Fruit fly (Drosophila melanogaster) whole organism, embryonic: ENCODE measurements around the gene AstA-R1.

Experiments used
- Adf1 ChIP-seq: fragments of 200-800 bp; sonication (Bioruptor generic); IDR thresholded peaks from 2 replicates; pipeline ENCODE4 v1.3.6; 2022; ENCODE audit warnings: missing biosample characterization, missing genetic modification characterization
- Atf-2 ChIP-seq: fragments of 200-800 bp; sonication (Bioruptor generic); optimal IDR thresholded peaks from 2 replicates; lab custom pipeline; 2016; ENCODE audit warnings: missing biosample characterization, missing genetic modification characterization
- BEAF-32 ChIP-seq: fragments of 200-800 bp; sonication (Bioruptor generic); optimal IDR thresholded peaks from 3 replicates; lab custom pipeline; 2017; ENCODE audit warnings: missing biosample characterization, missing genetic modification characterization, mild to moderate bottlenecking, moderate library complexity, missing genetic modification reagents
- CG11696 ChIP-seq: fragments of 200-800 bp; sonication (Bioruptor generic); IDR thresholded peaks from 2 replicates; pipeline ENCODE4 v1.3.6; 2022; ENCODE audit warnings: missing biosample characterization, missing genetic modification characterization
- CG14014 ChIP-seq: fragments of 200-800 bp; sonication (Bioruptor generic); IDR thresholded peaks from 2 replicates; pipeline ENCODE4 v1.3.6; 2022; ENCODE audit warnings: missing biosample characterization, missing genetic modification characterization
- CG15696 ChIP-seq: fragments of 200-800 bp; sonication (Bioruptor generic); optimal IDR thresholded peaks from 2 replicates; lab custom pipeline; 2019; ENCODE audit warnings: missing biosample characterization, mild to moderate bottlenecking, missing genetic modification characterization, moderate library complexity
- CG17385 ChIP-seq: fragments of 200-800 bp; sonication (Bioruptor generic); optimal IDR thresholded peaks from 3 replicates; lab custom pipeline; 2018; ENCODE audit warnings: missing biosample characterization, mild to moderate bottlenecking, missing genetic modification characterization
- CG2889 ChIP-seq: fragments of 200-800 bp; sonication (Bioruptor generic); IDR thresholded peaks from 3 replicates; pipeline ENCODE4 v1.3.6; 2022; ENCODE audit warnings: missing biosample characterization, missing genetic modification characterization
- CG32532 ChIP-seq: fragments of 200-800 bp; sonication (Bioruptor generic); IDR thresholded peaks from 2 replicates; pipeline ENCODE4 v1.3.6; 2022; ENCODE audit warnings: missing biosample characterization, missing genetic modification characterization
- CG42726 ChIP-seq: fragments of 200-800 bp; sonication (Bioruptor generic); IDR thresholded peaks from 2 replicates; pipeline ENCODE4 v1.3.6; 2022; ENCODE audit warnings: missing biosample characterization, missing genetic modification characterization; ENCODE audit not compliant: partially characterized antibody
- CG4360 ChIP-seq: fragments of 200-800 bp; sonication (Bioruptor generic); IDR thresholded peaks from 2 replicates; pipeline ENCODE4 v1.3.6; 2022; ENCODE audit warnings: missing biosample characterization, missing genetic modification characterization
- CG6689 ChIP-seq: fragments of 200-800 bp; sonication (Bioruptor generic); IDR thresholded peaks from 2 replicates; pipeline ENCODE4 v1.3.6; 2022; ENCODE audit warnings: missing biosample characterization, missing genetic modification characterization
- CG8359 ChIP-seq: fragments of 200-800 bp; sonication (Bioruptor generic); optimal IDR thresholded peaks from 2 replicates; lab custom pipeline; 2017; ENCODE audit warnings: missing biosample characterization, mild to moderate bottlenecking, missing genetic modification characterization, borderline replicate concordance
- CG8478 ChIP-seq: fragments of >200 bp; optimal IDR thresholded peaks from 2 replicates; lab custom pipeline; 2018
- CoRest ChIP-seq: fragments of 200-800 bp; sonication (Bioruptor generic); optimal IDR thresholded peaks from 3 replicates; lab custom pipeline; 2018; ENCODE audit warnings: missing biosample characterization, mild to moderate bottlenecking, missing genetic modification characterization, moderate library complexity
- Dip3 ChIP-seq: fragments of 200-800 bp; sonication (Bioruptor generic); optimal IDR thresholded peaks from 3 replicates; lab custom pipeline; 2016; ENCODE audit warnings: missing biosample characterization, missing genetic modification characterization
- Fer1 ChIP-seq: fragments of 200-800 bp; sonication (Bioruptor generic); optimal IDR thresholded peaks from 2 replicates; lab custom pipeline; 2017; ENCODE audit warnings: missing biosample characterization, mild to moderate bottlenecking, missing genetic modification characterization
- Hmx ChIP-seq: fragments of 200-800 bp; sonication (Bioruptor generic); optimal IDR thresholded peaks from 2 replicates; lab custom pipeline; 2016; ENCODE audit warnings: missing biosample characterization, missing genetic modification characterization
- Hr78 ChIP-seq, 2 experiments: fragments of 200-800 bp in 1 of 2; fragments of >200 bp in 1 of 2; sonication (Bioruptor generic) in 1 of 2; optimal IDR thresholded peaks; 2 replicates each; lab custom pipeline; 2017 to 2019; ENCODE audit warnings: missing biosample characterization in 2 of 2, missing genetic modification characterization in 2 of 2, mild to moderate bottlenecking in 1 of 2, moderate library complexity in 1 of 2
- MTF-1 ChIP-seq: fragments of 200-800 bp; sonication (Bioruptor generic); optimal IDR thresholded peaks from 2 replicates; lab custom pipeline; 2018; ENCODE audit warnings: missing biosample characterization, mild to moderate bottlenecking, missing genetic modification characterization, borderline replicate concordance
- NK7.1 ChIP-seq: fragments of 200-800 bp; sonication (Bioruptor generic); optimal IDR thresholded peaks from 3 replicates; lab custom pipeline; 2016; ENCODE audit warnings: missing biosample characterization, missing genetic modification characterization
- PHDP ChIP-seq: fragments of 200-800 bp; sonication (Bioruptor generic); optimal IDR thresholded peaks from 3 replicates; lab custom pipeline; 2018; ENCODE audit warnings: missing biosample characterization, mild to moderate bottlenecking, missing genetic modification characterization, moderate library complexity
- Pdp1 ChIP-seq, 2 experiments: fragments of 200-800 bp; sonication (Bioruptor generic); optimal IDR thresholded peaks; 3 replicates each; lab custom pipeline; 2016; ENCODE audit warnings: missing biosample characterization in 2 of 2, missing genetic modification characterization in 2 of 2, mild to moderate bottlenecking in 1 of 2, moderate library complexity in 1 of 2
- Ptx1 ChIP-seq: fragments of 200-800 bp; sonication (Bioruptor generic); IDR thresholded peaks from 2 replicates; pipeline ENCODE4 v1.3.6; 2022; ENCODE audit warnings: missing biosample characterization, missing genetic modification characterization
- TFAM ChIP-seq: fragments of 200-800 bp; sonication (Bioruptor generic); optimal IDR thresholded peaks from 2 replicates; lab custom pipeline; 2017; ENCODE audit warnings: missing biosample characterization, missing genetic modification characterization, inconsistent platforms
- Trl ChIP-seq, 3 experiments: fragments of >200 bp in 2 of 3; fragments of 200-800 bp in 1 of 3; sonication (Bioruptor generic) in 1 of 3; optimal IDR thresholded peaks; 2 replicates in 1 of 3; 3 replicates in 2 of 3; lab custom pipeline; 2016 to 2017; ENCODE audit warnings: missing biosample characterization in 1 of 3, missing genetic modification characterization in 1 of 3
- YL-1 ChIP-seq: fragments of 200-800 bp; sonication (Bioruptor generic); optimal IDR thresholded peaks from 3 replicates; lab custom pipeline; 2017; ENCODE audit warnings: missing biosample characterization, mild to moderate bottlenecking, missing genetic modification characterization
- ara ChIP-seq: fragments of 200-800 bp; sonication (Bioruptor generic); IDR thresholded peaks from 2 replicates; pipeline ENCODE4 v1.3.6; 2022; ENCODE audit warnings: missing biosample characterization, missing genetic modification characterization
- ato ChIP-seq: fragments of 200-800 bp; sonication (Bioruptor generic); IDR thresholded peaks from 2 replicates; pipeline ENCODE4 v1.3.6; 2022; ENCODE audit warnings: missing biosample characterization, missing genetic modification characterization; ENCODE audit not compliant: partially characterized antibody
- bigmax ChIP-seq: fragments of 200-800 bp; sonication (Bioruptor generic); optimal IDR thresholded peaks from 2 replicates; lab custom pipeline; 2018; ENCODE audit warnings: missing biosample characterization, mild to moderate bottlenecking, missing genetic modification characterization
- cas ChIP-seq: fragments of 200-800 bp; sonication (Bioruptor generic); IDR thresholded peaks from 2 replicates; pipeline ENCODE4 v1.3.6; 2022; ENCODE audit warnings: missing biosample characterization, missing genetic modification characterization
- chn ChIP-seq: fragments of 200-800 bp; sonication (Bioruptor generic); optimal IDR thresholded peaks from 2 replicates; lab custom pipeline; 2016; ENCODE audit warnings: missing biosample characterization, missing genetic modification characterization
- ci ChIP-seq: fragments of 200-800 bp; sonication (Bioruptor generic); IDR thresholded peaks from 3 replicates; pipeline ENCODE4 v1.3.6; 2022; ENCODE audit warnings: missing biosample characterization, missing genetic modification characterization
- crc ChIP-seq: fragments of 200-800 bp; sonication (Bioruptor generic); optimal IDR thresholded peaks from 2 replicates; lab custom pipeline; 2016; ENCODE audit warnings: missing biosample characterization, missing genetic modification characterization
- crol ChIP-seq: fragments of 200-800 bp; sonication (Bioruptor generic); IDR thresholded peaks from 2 replicates; pipeline ENCODE4 v1.3.6; 2022; ENCODE audit warnings: missing biosample characterization, missing genetic modification characterization
- exex ChIP-seq: fragments of 200-800 bp; sonication (Bioruptor generic); optimal IDR thresholded peaks from 4 replicates; lab custom pipeline; 2018; ENCODE audit warnings: missing biosample characterization, mild to moderate bottlenecking, missing genetic modification characterization, moderate library complexity
- fd102C ChIP-seq: fragments of 200-800 bp; sonication (Bioruptor generic); optimal IDR thresholded peaks from 2 replicates; lab custom pipeline; 2018; ENCODE audit warnings: missing biosample characterization, mild to moderate bottlenecking, missing genetic modification characterization, moderate library complexity
- ftz-f1 ChIP-seq: fragments of 200-800 bp; sonication (Bioruptor generic); optimal IDR thresholded peaks from 2 replicates; lab custom pipeline; 2016; ENCODE audit warnings: missing biosample characterization, missing genetic modification characterization
- gcm ChIP-seq: fragments of 200-800 bp; sonication (Bioruptor generic); optimal IDR thresholded peaks from 2 replicates; lab custom pipeline; 2019; ENCODE audit warnings: missing biosample characterization, mild to moderate bottlenecking, missing genetic modification characterization, moderate library complexity
- lbe ChIP-seq: fragments of 200-800 bp; sonication (Bioruptor generic); optimal IDR thresholded peaks from 2 replicates; lab custom pipeline; 2016; ENCODE audit warnings: missing biosample characterization, mild to moderate bottlenecking, missing genetic modification characterization
- org-1 ChIP-seq: fragments of 200-800 bp; sonication (Bioruptor generic); optimal IDR thresholded peaks from 2 replicates; lab custom pipeline; 2017; ENCODE audit warnings: missing biosample characterization, missing genetic modification characterization
- pfk ChIP-seq: fragments of 200-800 bp; sonication (Bioruptor generic); optimal IDR thresholded peaks from 2 replicates; lab custom pipeline; 2018; ENCODE audit warnings: missing biosample characterization, mild to moderate bottlenecking, missing genetic modification characterization, moderate library complexity
- pho ChIP-seq: fragments of 200-800 bp; sonication (Bioruptor generic); optimal IDR thresholded peaks from 2 replicates; lab custom pipeline; 2016; ENCODE audit warnings: missing biosample characterization, missing genetic modification characterization
- run ChIP-seq: fragments of 200-800 bp; sonication (Bioruptor generic); optimal IDR thresholded peaks from 3 replicates; lab custom pipeline; 2018; ENCODE audit warnings: missing biosample characterization, mild to moderate bottlenecking, missing genetic modification characterization
- salm ChIP-seq: fragments of 200-800 bp; sonication (Bioruptor generic); optimal IDR thresholded peaks from 2 replicates; lab custom pipeline; 2018; ENCODE audit warnings: missing biosample characterization, mild to moderate bottlenecking, missing genetic modification characterization
- slbo ChIP-seq: fragments of 200-800 bp; sonication (Bioruptor generic); IDR thresholded peaks from 2 replicates; pipeline ENCODE4 v1.3.6; 2022; ENCODE audit warnings: missing biosample characterization, missing genetic modification characterization
- sqz ChIP-seq: fragments of 200-800 bp; sonication (Bioruptor generic); optimal IDR thresholded peaks from 3 replicates; lab custom pipeline; 2018; ENCODE audit warnings: missing biosample characterization, mild to moderate bottlenecking, missing genetic modification characterization
- sug ChIP-seq: fragments of 200-800 bp; optimal IDR thresholded peaks from 2 replicates; lab custom pipeline; 2019; ENCODE audit warnings: missing biosample characterization, mild to moderate bottlenecking, missing genetic modification characterization, moderate library complexity
- toy ChIP-seq: fragments of 200-800 bp; sonication (Bioruptor generic); IDR thresholded peaks from 2 replicates; pipeline ENCODE4 v1.3.6; 2022; ENCODE audit warnings: missing biosample characterization, missing genetic modification characterization
- tup ChIP-seq: fragments of 200-800 bp; sonication (Bioruptor generic); optimal IDR thresholded peaks from 2 replicates; lab custom pipeline; 2016; ENCODE audit warnings: missing biosample characterization, mild to moderate bottlenecking, missing genetic modification characterization, moderate library complexity
- unc-4 ChIP-seq: fragments of 200-800 bp; sonication (Bioruptor generic); IDR thresholded peaks from 2 replicates; pipeline ENCODE4 v1.3.6; 2022; ENCODE audit warnings: missing biosample characterization, missing genetic modification characterization; ENCODE audit not compliant: partially characterized antibody

Gene AstA-R1

DNA sequence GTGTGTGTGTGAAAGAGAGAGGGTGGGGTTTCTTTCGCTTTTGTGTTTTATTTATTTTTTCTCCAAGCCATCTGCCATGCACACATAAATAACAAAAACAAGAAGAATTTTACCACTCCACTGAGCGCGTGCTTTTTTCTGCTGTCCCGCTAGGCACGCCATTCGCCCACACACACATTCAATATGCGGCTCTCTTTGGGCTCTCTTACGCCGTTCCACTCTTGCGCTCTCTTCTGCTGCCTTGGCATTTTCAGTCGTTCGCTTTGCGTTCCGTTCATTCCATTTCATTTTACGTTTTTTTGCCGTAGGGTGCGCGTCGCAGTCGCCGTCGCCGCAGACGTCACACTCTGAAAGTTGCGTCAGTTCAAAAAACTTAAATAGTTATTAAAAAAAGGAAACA lies 114.7 kb downstream of the AstA-R1 start (continued):
- TF ChIP-seq Pdp1 (GFP tag; optimal IDR thresholded peaks at IDR 0.05; lab: Kevin White, UChicago) (peak in 1 of 2 experiments; percentile 81), Atf-2 (GFP tag; lab: Kevin White, UChicago) (no peak), slbo (GFP tag; lab: Robert Waterston, UW) (no peak), chn (GFP tag; lab: Kevin White, UChicago) (no peak), Fer1 (GFP tag; lab: Kevin White, UChicago) (no peak), gcm (GFP tag; lab: Kevin White, UChicago) (no peak), CG8359 (GFP tag; lab: Kevin White, UChicago) (no peak), CG15696 (no peak), CG17385 (peak; percentile 47), Adf1 (GFP tag; lab: Robert Waterston, UW) (peak; percentile 89), toy (no peak), org-1 (GFP tag; lab: Kevin White, UChicago) (no peak), cas (GFP tag; lab: Robert Waterston, UW) (no peak), tup (GFP tag; lab: Kevin White, UChicago) (no peak), bigmax (no peak), pho (GFP tag; lab: Kevin White, UChicago) (no peak), CG32532 (GFP tag; lab: Robert Waterston, UW) (peak; percentile 45; the same call in 1 of the 2 replicates), CG8478 (lab: Kevin White, UChicago) (no peak), CG14014 (GFP tag; lab: Robert Waterston, UW) (no peak), CG11696 (GFP tag; lab: Robert Waterston, UW) (no peak), YL-1 (GFP tag; lab: Kevin White, UChicago) (no peak), CG6689 (GFP tag; lab: Robert Waterston, UW) (no peak), Dip3 (GFP tag; lab: Kevin White, UChicago) (no peak), pfk (GFP tag; lab: Kevin White, UChicago) (peak; percentile 61), crc (no peak), CG4360 (GFP tag; lab: Robert Waterston, UW) (peak; percentile 56), Ptx1 (GFP tag; lab: Robert Waterston, UW) (no peak), Trl (optimal IDR thresholded peaks at IDR 0.05; lab: Kevin White, UChicago) (peak; percentile 94 to 96), Trl (GFP tag; optimal IDR thresholded peaks at IDR 0.05; lab: Kevin White, UChicago) (peak; percentile 12), fd102C (GFP tag; lab: Kevin White, UChicago) (no peak), CoRest (tag; lab: Kevin White, UChicago) (no peak), crol (GFP tag; lab: Robert Waterston, UW) (no peak; the same call in 1 of the 2 replicates), exex (tag; lab: Kevin White, UChicago) (no peak), sug (tag; lab: Kevin White, UChicago) (no peak), TFAM (GFP tag; lab: Kevin White, UChicago) (no peak), salm (tag; lab: Kevin White, UChicago) (peak; percentile 5), Hr78 (GFP tag; optimal IDR thresholded peaks at IDR 0.05; lab: Kevin White, UChicago) (peak in 1 of 2 experiments; percentile 61), ato (GFP tag; lab: Robert Waterston, UW) (no peak), ara (GFP tag; lab: Robert Waterston, UW) (no peak), MTF-1 (GFP tag; lab: Kevin White, UChicago) (peak; percentile 3), CG42726 (GFP tag; lab: Robert Waterston, UW) (no peak), ci (peak; percentile 47; the same call in 2 of the 3 replicates), Hmx (GFP tag; lab: Kevin White, UChicago) (no peak), CG2889 (GFP tag; lab: Robert Waterston, UW) (no peak), BEAF-32 (GFP tag; lab: Kevin White, UChicago) (no peak), NK7.1 (GFP tag; lab: Kevin White, UChicago) (no peak), PHDP (no peak), lbe (peak; percentile 44), run (no peak), sqz (GFP tag; lab: Kevin White, UChicago) (peak; percentile 64), unc-4 (no peak), ftz-f1 (GFP tag; lab: Kevin White, UChicago) (peak; percentile 40)
